Worm (Caenorhabditis elegans): ENCODE results near the gene ZK546.5.

ZK546.5 gene

DNA sequence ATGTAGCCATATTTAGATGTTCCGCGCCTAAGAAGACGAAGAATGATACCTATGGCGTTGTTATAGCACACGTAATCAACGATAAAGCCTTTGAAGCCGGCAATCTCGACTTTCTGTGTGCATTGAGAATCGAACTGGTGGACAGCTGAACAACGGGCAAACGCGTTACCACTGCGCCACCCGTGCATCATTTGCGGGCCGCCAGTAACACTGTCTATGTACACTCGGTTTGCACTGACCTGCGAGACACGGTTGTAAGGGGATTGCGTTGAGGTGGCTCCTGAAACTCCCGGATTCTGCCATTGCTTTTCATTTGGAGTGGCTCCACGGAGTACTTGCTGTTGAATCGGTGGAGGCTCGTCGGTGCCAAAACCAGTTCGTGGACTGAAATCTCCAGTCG lies 6.8 kb downstream of the ZK546.5 start (continued):
- TF ChIP-seq pqm-1 (tag; optimal IDR thresholded peaks at IDR 0.05) (no peak), hmg-1.1 (GFP tag; IDR thresholded peaks at IDR 0.05) (peak; percentile 65), madf-5 (GFP tag; IDR thresholded peaks at IDR 0.05) (peak; percentile 38 to 67; a peak in 2 of 4 replicates), aha-1 (tag) (peak; percentile 51)

DNA sequence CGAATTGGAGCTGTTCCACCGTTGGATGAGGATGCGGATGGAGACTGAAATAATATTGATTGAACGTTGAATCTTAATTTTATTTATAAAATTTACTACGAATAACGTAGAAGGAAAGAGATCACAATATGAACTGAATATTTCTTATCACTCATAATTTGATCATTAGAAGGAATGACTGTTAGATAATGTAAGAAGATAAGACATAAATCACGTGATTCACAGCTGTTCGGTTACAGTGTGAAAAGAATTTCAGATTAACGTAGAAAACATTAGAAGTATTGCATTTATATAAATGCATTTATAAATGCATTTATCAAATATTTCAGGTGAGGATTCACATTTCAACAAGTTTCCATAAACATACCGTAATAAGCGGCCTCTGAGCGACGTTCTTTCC lies 7.2 kb downstream of the ZK546.5 start:
- TF ChIP-seq ces-1 (GFP tag; optimal IDR thresholded peaks at IDR 0.05): no peak
- TF ChIP-seq nhr-25 (tag; optimal IDR thresholded peaks at IDR 0.05; ENCODE audit: borderline replicate concordance, insufficient read depth): no peak
- no peak for TF ChIP-seq dmd-8 (GFP tag; IDR thresholded peaks at IDR 0.05)
- TF ChIP-seq snpc-1.2 (GFP tag; IDR thresholded peaks at IDR 0.05): no peak
- no peak for TF ChIP-seq hif-1 (tag; optimal IDR thresholded peaks at IDR 0.05)
- no peak for TF ChIP-seq tag-97 (GFP tag; IDR thresholded peaks at IDR 0.05)
- TF ChIP-seq lin-1 (GFP tag; IDR thresholded peaks at IDR 0.05): 0 out of 2 replicates have a peak, but pooled peaks have one; percentile 28
- no peak for TF ChIP-seq mxl-3 (GFP tag; optimal IDR thresholded peaks at IDR 0.05)
- no peak for TF ChIP-seq ZK546.5 (tag; optimal IDR thresholded peaks at IDR 0.05)
- no peak; the same call in 1 of the 2 replicates for TF ChIP-seq pha-4 (GFP tag; IDR thresholded peaks at IDR 0.05)
- no peak for TF ChIP-seq pha-4 (tag; optimal IDR thresholded peaks at IDR 0.05)
- peak; percentile 79 for TF ChIP-seq dmd-6 (GFP tag; IDR thresholded peaks at IDR 0.05)
- no peak for TF ChIP-seq F49E8.2 (tag; optimal IDR thresholded peaks at IDR 0.05; ENCODE audit: borderline replicate concordance)
- TF ChIP-seq nhr-77 (tag; optimal IDR thresholded peaks at IDR 0.05): peak; percentile 27
- TF ChIP-seq ceh-82 (tag; optimal IDR thresholded peaks at IDR 0.05): no peak
- no peak for TF ChIP-seq F10B5.3 (tag; optimal IDR thresholded peaks at IDR 0.05)
- TF ChIP-seq nhr-41 (GFP tag; IDR thresholded peaks at IDR 0.05): no peak
- peak; percentile 57 for TF ChIP-seq nhr-28 (tag; optimal IDR thresholded peaks at IDR 0.05)
- TF ChIP-seq pqm-1 (tag; optimal IDR thresholded peaks at IDR 0.05): peak; percentile 73
- TF ChIP-seq hmg-1.1 (GFP tag; IDR thresholded peaks at IDR 0.05): no peak
- TF ChIP-seq jun-1 (tag; optimal IDR thresholded peaks at IDR 0.05): no peak
- peak; percentile 84 for TF ChIP-seq dve-1 (tag; optimal IDR thresholded peaks at IDR 0.05; ENCODE audit: insufficient read depth)
- TF ChIP-seq daf-12 (tag; optimal IDR thresholded peaks at IDR 0.05): no peak
- no peak for TF ChIP-seq duxl-1 (tag; optimal IDR thresholded peaks at IDR 0.05; ENCODE audit: poor library complexity)
- no peak for TF ChIP-seq F26F4.8 (GFP tag; conservative IDR thresholded peaks at IDR 0.05)
- TF ChIP-seq skn-1 (tag; optimal IDR thresholded peaks at IDR 0.05): no peak
- no peak for TF ChIP-seq aha-1 (tag)
- no peak for TF ChIP-seq mdl-1 (tag; optimal IDR thresholded peaks at IDR 0.05)
- TF ChIP-seq mxl-2 (GFP tag; conservative IDR thresholded peaks at IDR 0.05): no peak
- TF ChIP-seq F37D6.2 (tag; optimal IDR thresholded peaks at IDR 0.05): no peak
- no peak for TF ChIP-seq daf-8 (GFP tag; IDR thresholded peaks at IDR 0.05)
- TF ChIP-seq daf-16 (GFP tag; optimal IDR thresholded peaks at IDR 0.05): no peak
- peak; percentile 9 for TF ChIP-seq daf-16 (tag; optimal IDR thresholded peaks at IDR 0.05)
- TF ChIP-seq hlh-30 (tag; optimal IDR thresholded peaks at IDR 0.05; ENCODE audit: insufficient read depth): peak; percentile 56
- no peak for TF ChIP-seq rbr-2 (tag; optimal IDR thresholded peaks at IDR 0.05)
- no peak for TF ChIP-seq nhr-111 (GFP tag; optimal IDR thresholded peaks at IDR 0.05)
- TF ChIP-seq Y75B8A.6 (GFP tag; IDR thresholded peaks at IDR 0.05): no peak
- no peak for TF ChIP-seq fos-1 (tag; optimal IDR thresholded peaks at IDR 0.05)
- TF ChIP-seq spr-1 (tag; optimal IDR thresholded peaks at IDR 0.05): no peak
- peak; percentile 12 for TF ChIP-seq T20F7.1 (GFP tag; optimal IDR thresholded peaks at IDR 0.05)
- peak; percentile 82 for TF ChIP-seq hlh-11 (tag; optimal IDR thresholded peaks at IDR 0.05)
- TF ChIP-seq lir-3 (tag; optimal IDR thresholded peaks at IDR 0.05): no peak
- peak; percentile 27 for TF ChIP-seq ztf-7 (tag; optimal IDR thresholded peaks at IDR 0.05)

All from whole organism, L4 larva.